Worm (Caenorhabditis elegans) whole organism, L4 larva: ENCODE measurements around the gene fipr-7.
A peak's percentile ranks its signal among the peaks of the same experiment; 100 is the strongest.

Source experiments
- D1046.2 ChIP-seq: fragments of 200-800 bp; sonication (Bioruptor generic); IDR thresholded peaks from 2 replicates; pipeline ENCODE4 v1.3.6; 2022; ENCODE audit warnings: missing genetic modification characterization, missing compliant biosample characterization
- F26F4.8 ChIP-seq: fragments of 200-800 bp; sonication (Bioruptor generic); conservative IDR thresholded peaks from 2 replicates; pipeline ENCODE4 v1.3.6; 2022; ENCODE audit warnings: missing genetic modification characterization, missing compliant biosample characterization
- F44E2.7 ChIP-seq: fragments of 200-800 bp; sonication (Bioruptor generic); IDR thresholded peaks from 2 replicates; pipeline ENCODE4 v2.1.2; 2022; ENCODE audit warnings: missing genetic modification characterization, missing compliant biosample characterization
- F49E8.2 ChIP-seq: sonication (generic microtip); optimal IDR thresholded peaks from 2 replicates; lab custom pipeline; 2016; ENCODE audit warnings: missing compliant biosample characterization, mild to moderate bottlenecking, missing genetic modification characterization, borderline replicate concordance
- T20F7.1 ChIP-seq: fragments of 200-800 bp; sonication (Bioruptor generic); optimal IDR thresholded peaks from 2 replicates; lab custom pipeline; 2018; ENCODE audit warnings: mild to moderate bottlenecking, missing genetic modification characterization, missing compliant biosample characterization
- Y105C5A.15 ChIP-seq: fragments of 200-800 bp; sonication (Bioruptor generic); IDR thresholded peaks from 2 replicates; pipeline ENCODE4 v1.3.6; 2022; ENCODE audit warnings: missing genetic modification characterization, missing compliant biosample characterization
- Y48G9A.11 ChIP-seq: fragments of 200-800 bp; sonication (Bioruptor generic); IDR thresholded peaks from 2 replicates; pipeline ENCODE4 v1.3.6; 2022; ENCODE audit warnings: missing genetic modification reagents, missing genetic modification characterization, missing compliant biosample characterization
- aha-1 ChIP-seq: fragments of 150-350 bp; peaks from one replicate; lab custom pipeline; 2014; ENCODE audit warnings: missing biosample characterization, missing genetic modification characterization
- ama-1 ChIP-seq: fragments of 150-350 bp; optimal IDR thresholded peaks from 2 replicates; lab custom pipeline; 2014; ENCODE audit warnings: inconsistent platforms, mixed read lengths
- attf-4 ChIP-seq: sonication (generic microtip); optimal IDR thresholded peaks from 3 replicates; lab custom pipeline; 2017; ENCODE audit warnings: missing biosample characterization, missing genetic modification characterization
- ceh-20 ChIP-seq: fragments of 200-800 bp; sonication (Bioruptor generic); IDR thresholded peaks from 2 replicates; pipeline ENCODE4 v1.3.6; 2022; ENCODE audit warnings: missing genetic modification reagents, missing genetic modification characterization, missing compliant biosample characterization
- ceh-28 ChIP-seq: fragments of 150-350 bp; optimal IDR thresholded peaks from 2 replicates; lab custom pipeline; 2014; ENCODE audit warnings: missing biosample characterization, missing genetic modification reagents, missing genetic modification characterization
- ceh-44 ChIP-seq: fragments of 200-800 bp; sonication (Bioruptor generic); IDR thresholded peaks from 2 replicates; pipeline ENCODE4 v1.3.6; 2022; ENCODE audit warnings: missing genetic modification reagents, missing genetic modification characterization, missing compliant biosample characterization
- ceh-62 ChIP-seq: sonication (generic microtip); optimal IDR thresholded peaks from 2 replicates; lab custom pipeline; 2017; ENCODE audit warnings: missing biosample characterization, missing genetic modification characterization
- cey-2 ChIP-seq: sonication (generic microtip); optimal IDR thresholded peaks from 3 replicates; lab custom pipeline; 2017; ENCODE audit warnings: missing genetic modification characterization, mild to moderate bottlenecking, missing compliant biosample characterization, antibody characterized with exemption, borderline replicate concordance; ENCODE audit not compliant: insufficient read depth
- ctbp-1 ChIP-seq: fragments of 200-800 bp; sonication (Bioruptor generic); IDR thresholded peaks from 2 replicates; pipeline ENCODE4 v1.3.6; 2022; ENCODE audit warnings: missing genetic modification reagents, missing genetic modification characterization, missing compliant biosample characterization
- daf-12 ChIP-seq: fragments of 150-350 bp; optimal IDR thresholded peaks from 2 replicates; lab custom pipeline; 2014; ENCODE audit warnings: missing biosample characterization, missing genetic modification reagents, missing genetic modification characterization
- dmd-6 ChIP-seq: fragments of 200-800 bp; sonication (Bioruptor generic); IDR thresholded peaks from 2 replicates; pipeline ENCODE4 v1.3.6; 2022; ENCODE audit warnings: missing genetic modification reagents, missing genetic modification characterization, missing compliant biosample characterization
- duxl-1 ChIP-seq: sonication (generic microtip); optimal IDR thresholded peaks from 2 replicates; lab custom pipeline; 2016; ENCODE audit warnings: mild to moderate bottlenecking, missing genetic modification characterization, moderate library complexity, missing compliant biosample characterization; ENCODE audit not compliant: poor library complexity
- dve-1 ChIP-seq: sonication (generic microtip); optimal IDR thresholded peaks from 2 replicates; lab custom pipeline; 2017; ENCODE audit warnings: antibody characterized with exemption, mild to moderate bottlenecking, missing genetic modification characterization, missing compliant biosample characterization; ENCODE audit not compliant: insufficient read depth
- egl-27 ChIP-seq: sonication (generic microtip); optimal IDR thresholded peaks from 3 replicates; lab custom pipeline; 2017; ENCODE audit warnings: missing biosample characterization, missing genetic modification reagents, missing genetic modification characterization
- fkh-10 ChIP-seq: fragments of 150-350 bp; optimal IDR thresholded peaks from 2 replicates; lab custom pipeline; 2014; ENCODE audit warnings: missing biosample characterization, missing genetic modification reagents, missing genetic modification characterization
- hlh-11 ChIP-seq: fragments of 200-800 bp; sonication (Bioruptor generic); optimal IDR thresholded peaks from 2 replicates; lab custom pipeline; 2018; ENCODE audit warnings: mild to moderate bottlenecking, missing genetic modification characterization, missing compliant biosample characterization
- hlh-30 ChIP-seq: sonication (generic microtip); optimal IDR thresholded peaks from 2 replicates; lab custom pipeline; 2017; ENCODE audit warnings: antibody characterized with exemption, mild to moderate bottlenecking, missing genetic modification characterization, missing compliant biosample characterization; ENCODE audit not compliant: insufficient read depth
- hmg-1.1 ChIP-seq: fragments of 200-800 bp; sonication (Bioruptor generic); IDR thresholded peaks from 2 replicates; pipeline ENCODE4 v1.3.6; 2022; ENCODE audit warnings: missing genetic modification reagents, missing genetic modification characterization, missing compliant biosample characterization
- lin-1 ChIP-seq: fragments of 200-800 bp; sonication (Bioruptor generic); IDR thresholded peaks from 2 replicates; pipeline ENCODE4 v1.3.6; 2022; ENCODE audit warnings: missing genetic modification reagents, missing genetic modification characterization, missing compliant biosample characterization
- lin-29 ChIP-seq: fragments of 200-800 bp; sonication (Bioruptor generic); IDR thresholded peaks from 2 replicates; pipeline ENCODE4 v1.3.6; 2022; ENCODE audit warnings: missing genetic modification reagents, missing genetic modification characterization, missing compliant biosample characterization
- lin-38 ChIP-seq: fragments of 200-800 bp; sonication (Bioruptor generic); IDR thresholded peaks from 2 replicates; pipeline ENCODE4 v1.3.6; 2022; ENCODE audit warnings: missing genetic modification reagents, missing genetic modification characterization, missing compliant biosample characterization
- lir-3 ChIP-seq: sonication (generic microtip); optimal IDR thresholded peaks from 2 replicates; lab custom pipeline; 2016; ENCODE audit warnings: mild to moderate bottlenecking, missing genetic modification characterization, missing compliant biosample characterization
- lsy-2 ChIP-seq, 2 experiments: fragments of 150-350 bp in 1 of 2; sonication (generic microtip) in 1 of 2; optimal IDR thresholded peaks; 2 replicates each; lab custom pipeline; 2014 to 2017; ENCODE audit warnings: missing biosample characterization in 2 of 2, missing genetic modification characterization in 2 of 2
- madf-9 ChIP-seq: fragments of 200-800 bp; sonication (Bioruptor generic); conservative IDR thresholded peaks from 2 replicates; pipeline ENCODE4 v1.3.6; 2022; ENCODE audit warnings: missing genetic modification reagents, missing genetic modification characterization, missing compliant biosample characterization
- mdl-1 ChIP-seq, 2 experiments: fragments of 150-350 bp in 1 of 2; sonication (generic microtip) in 1 of 2; optimal IDR thresholded peaks; 2 replicates each; lab custom pipeline; 2014 to 2017; ENCODE audit warnings: missing biosample characterization in 2 of 2, missing genetic modification characterization in 2 of 2
- mdt-29 ChIP-seq: fragments of 200-800 bp; sonication (Bioruptor generic); IDR thresholded peaks from 2 replicates; pipeline ENCODE4 v1.3.6; 2022; ENCODE audit warnings: missing genetic modification reagents, missing genetic modification characterization, missing compliant biosample characterization
- mxl-3 ChIP-seq: fragments of 200-800 bp; sonication (Bioruptor generic); optimal IDR thresholded peaks from 2 replicates; lab custom pipeline; 2018; ENCODE audit warnings: mild to moderate bottlenecking, missing genetic modification characterization, missing compliant biosample characterization
- nhr-10 ChIP-seq: fragments of 150-350 bp; optimal IDR thresholded peaks from 2 replicates; lab custom pipeline; 2014; ENCODE audit warnings: missing biosample characterization, missing genetic modification characterization
- nhr-102 ChIP-seq: sonication (generic microtip); optimal IDR thresholded peaks from 2 replicates; lab custom pipeline; 2016; ENCODE audit warnings: mild to moderate bottlenecking, missing genetic modification characterization, moderate library complexity, missing compliant biosample characterization
- nhr-11 ChIP-seq: fragments of 150-350 bp; optimal IDR thresholded peaks from 2 replicates; lab custom pipeline; 2014; ENCODE audit warnings: missing biosample characterization, missing genetic modification characterization
- nhr-111 ChIP-seq: fragments of 200-800 bp; sonication (Bioruptor generic); optimal IDR thresholded peaks from 2 replicates; lab custom pipeline; 2018; ENCODE audit warnings: mild to moderate bottlenecking, missing genetic modification characterization, missing compliant biosample characterization
- nhr-28 ChIP-seq: fragments of 150-350 bp; optimal IDR thresholded peaks from 2 replicates; lab custom pipeline; 2014; ENCODE audit warnings: missing biosample characterization, missing genetic modification characterization
- nhr-41 ChIP-seq: fragments of 200-800 bp; sonication (Bioruptor generic); IDR thresholded peaks from 2 replicates; pipeline ENCODE4 v1.3.6; 2022; ENCODE audit warnings: missing genetic modification reagents, missing genetic modification characterization, missing compliant biosample characterization
- nhr-6 ChIP-seq: fragments of 150-350 bp; optimal IDR thresholded peaks from 2 replicates; lab custom pipeline; 2014; ENCODE audit warnings: missing biosample characterization, missing genetic modification characterization
- pqm-1 ChIP-seq: sonication (generic microtip); optimal IDR thresholded peaks from 2 replicates; lab custom pipeline; 2017; ENCODE audit warnings: missing biosample characterization, missing genetic modification characterization
- snpc-4 ChIP-seq: fragments of 150-350 bp; optimal IDR thresholded peaks from 2 replicates; lab custom pipeline; 2014; ENCODE audit warnings: missing biosample characterization, missing genetic modification characterization
- tag-97 ChIP-seq: fragments of 200-800 bp; sonication (Bioruptor generic); IDR thresholded peaks from 2 replicates; pipeline ENCODE4 v1.3.6; 2022; ENCODE audit warnings: missing genetic modification characterization, missing compliant biosample characterization
- tra-1 ChIP-seq: fragments of 200-800 bp; sonication (Bioruptor generic); IDR thresholded peaks from 2 replicates; pipeline ENCODE4 v1.3.6; 2022; ENCODE audit warnings: missing genetic modification reagents, missing genetic modification characterization, missing compliant biosample characterization
- unc-130 ChIP-seq: sonication (generic microtip); optimal IDR thresholded peaks from 2 replicates; lab custom pipeline; 2016; ENCODE audit warnings: missing genetic modification reagents, missing genetic modification characterization, missing compliant biosample characterization
- unc-62 ChIP-seq, 3 experiments: fragments of 150-350 bp in 1 of 3; sonication (generic microtip); optimal IDR thresholded peaks in 2 of 3; peaks in 1 of 3; 1 replicate in 1 of 3; 2 replicates in 2 of 3; lab custom pipeline; 2014 to 2017; ENCODE audit warnings: missing biosample characterization in 3 of 3, missing genetic modification characterization in 3 of 3, missing genetic modification reagents in 3 of 3, missing genotype in 1 of 3
- vab-7 ChIP-seq: fragments of 200-800 bp; sonication (Bioruptor generic); IDR thresholded peaks from 2 replicates; pipeline ENCODE4 v1.3.6; 2022; ENCODE audit warnings: missing genetic modification reagents, missing genetic modification characterization, missing compliant biosample characterization
- zfp-2 ChIP-seq: sonication (generic microtip); optimal IDR thresholded peaks from 2 replicates; lab custom pipeline; 2016; ENCODE audit warnings: mild to moderate bottlenecking, missing genetic modification characterization, missing compliant biosample characterization
- zip-11 ChIP-seq: fragments of 200-800 bp; sonication (Bioruptor generic); IDR thresholded peaks from 2 replicates; pipeline ENCODE4 v1.3.6; 2022; ENCODE audit warnings: missing genetic modification characterization, missing compliant biosample characterization
- zip-2 ChIP-seq: fragments of 150-350 bp; optimal IDR thresholded peaks from 2 replicates; lab custom pipeline; 2014; ENCODE audit warnings: missing biosample characterization, missing genetic modification characterization

fipr-7 gene

DNA sequence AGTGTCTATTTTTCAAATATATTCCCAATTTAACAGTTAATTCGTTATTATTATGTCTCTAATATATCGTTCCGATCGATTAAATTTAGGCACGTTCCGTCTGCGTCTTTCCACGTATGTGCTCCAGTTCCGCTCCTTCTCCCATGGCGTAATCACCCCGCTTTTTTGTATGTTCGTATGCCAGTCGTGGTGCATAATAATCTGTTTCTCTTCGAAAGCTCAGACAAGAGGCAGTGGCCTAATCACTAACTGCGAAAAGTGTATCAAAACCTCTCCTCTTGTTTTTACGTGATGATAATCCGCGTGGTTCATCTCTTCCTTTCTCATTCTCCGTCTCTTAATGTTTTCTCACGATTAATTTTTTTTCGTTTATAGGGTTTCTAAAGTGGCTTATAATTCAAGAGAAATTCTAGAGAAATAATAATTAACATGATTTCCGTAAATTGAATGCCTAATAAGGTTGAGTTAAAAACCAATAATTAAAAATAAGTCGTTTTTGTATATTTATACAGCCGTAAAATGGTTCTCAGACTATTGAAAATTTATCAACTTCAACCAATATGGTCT is 18.1 kb downstream of the fipr-7 start:
- TF ChIP-seq lsy-2 (tag; optimal IDR thresholded peaks at IDR 0.05; lab: Kevin White, UChicago) (peak in 1 of 2 experiments; percentile 25), cey-2 (tag; lab: Kevin White, UChicago) (no peak), zip-11 (GFP tag; lab: Robert Waterston, UW) (no peak), unc-62 (GFP tag; optimal IDR thresholded peaks at IDR 0.05 in 1 of 2; lab: Kevin White, UChicago) (peak in 1 of 2 experiments; percentile 81), unc-62 (tag; optimal IDR thresholded peaks at IDR 0.05; lab: Kevin White, UChicago) (no peak), ctbp-1 (GFP tag; lab: Robert Waterston, UW) (no peak), vab-7 (GFP tag; lab: Robert Waterston, UW) (no peak), nhr-102 (tag; lab: Kevin White, UChicago) (no peak), nhr-6 (tag; lab: Kevin White, UChicago) (no peak), duxl-1 (no peak), T20F7.1 (GFP tag; lab: Kevin White, UChicago) (no peak), tra-1 (no peak), F44E2.7 (GFP tag; lab: Robert Waterston, UW) (no peak), ceh-28 (tag; lab: Kevin White, UChicago) (no peak), ama-1 (lab: Kevin White, UChicago) (peak; percentile 23), lin-1 (GFP tag; lab: Robert Waterston, UW) (no peak), fkh-10 (GFP tag; lab: Kevin White, UChicago) (no peak), D1046.2 (no peak), mdt-29 (GFP tag; lab: Robert Waterston, UW) (no peak), hlh-11 (tag; lab: Kevin White, UChicago) (no peak), aha-1 (peak; percentile 56), Y105C5A.15 (GFP tag; lab: Robert Waterston, UW) (no peak), zip-2 (no peak), dve-1 (tag; lab: Kevin White, UChicago) (peak; percentile 6), hmg-1.1 (GFP tag; lab: Robert Waterston, UW) (no peak), daf-12 (tag; lab: Kevin White, UChicago) (no peak), lin-29 (GFP tag; lab: Robert Waterston, UW) (no peak), hlh-30 (tag; lab: Kevin White, UChicago) (peak; percentile 51), snpc-4 (no peak), lin-38 (GFP tag; lab: Robert Waterston, UW) (no peak), Y48G9A.11 (GFP tag; lab: Robert Waterston, UW) (no peak), ceh-62 (tag; lab: Kevin White, UChicago) (no peak), tag-97 (GFP tag; lab: Robert Waterston, UW) (no peak), dmd-6 (no peak), attf-4 (tag; lab: Kevin White, UChicago) (no peak), lir-3 (tag; lab: Kevin White, UChicago) (no peak), nhr-111 (GFP tag; lab: Kevin White, UChicago) (no peak), F49E8.2 (tag; lab: Kevin White, UChicago) (no peak), F26F4.8 (GFP tag; lab: Robert Waterston, UW) (no peak), ceh-44 (GFP tag; lab: Robert Waterston, UW) (no peak), mdl-1 (tag; optimal IDR thresholded peaks at IDR 0.05; lab: Kevin White, UChicago) (no peak), nhr-28 (tag; lab: Kevin White, UChicago) (peak; percentile 13), nhr-10 (no peak), pqm-1 (no peak), ceh-20 (GFP tag; lab: Robert Waterston, UW) (no peak), nhr-11 (no peak), egl-27 (no peak), zfp-2 (tag; lab: Kevin White, UChicago) (no peak), nhr-41 (no peak), unc-130 (GFP tag; lab: Kevin White, UChicago) (no peak), madf-9 (GFP tag; lab: Robert Waterston, UW) (no peak), mxl-3 (no peak)
